Worm (Caenorhabditis elegans) whole organism, L2 larva: ENCODE results near the gene F49C5.3.

Source experiments
- ama-1 ChIP-seq: fragments of 150-350 bp; optimal IDR thresholded peaks from 2 replicates; lab custom pipeline; 2018; ENCODE audit warnings: inconsistent platforms
- dmd-4 ChIP-seq: sonication (generic microtip); optimal IDR thresholded peaks from 2 replicates; lab custom pipeline; 2017; ENCODE audit warnings: missing biosample characterization, missing genetic modification characterization

DNA sequence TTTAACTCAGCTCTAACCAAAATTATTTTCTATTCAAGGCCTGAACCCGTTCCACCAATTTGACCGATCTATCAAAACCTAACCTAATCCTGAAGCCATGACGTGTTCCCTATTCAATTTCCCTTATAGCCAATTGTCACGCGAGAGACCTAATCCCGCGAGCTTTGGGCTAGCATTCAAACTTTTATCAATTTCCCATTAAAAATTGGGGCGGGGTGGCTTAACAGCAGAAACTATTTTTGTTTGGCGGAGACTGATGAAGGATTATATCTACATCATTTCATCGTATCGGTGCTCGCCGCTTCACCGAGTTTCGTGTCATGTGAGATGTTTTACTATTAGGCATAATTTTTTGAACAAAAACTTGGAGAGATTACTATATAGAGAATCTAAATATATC, 47.5 kb upstream of the F49C5.3 start:
- TF ChIP-seq ama-1 (lab: Kevin White, UChicago) (no peak), dmd-4 (no peak)
